Worm (Caenorhabditis elegans) whole organism, L4 larva: Measurements from ENCODE around the gene puf-11.

Experiments
- F49E8.2 ChIP-seq: sonication (generic microtip); optimal IDR thresholded peaks from 2 replicates; lab custom pipeline; 2016; ENCODE audit warnings: missing compliant biosample characterization, mild to moderate bottlenecking, missing genetic modification characterization, borderline replicate concordance
- R02D3.7 ChIP-seq: fragments of 150-350 bp; sonication (generic microtip); optimal IDR thresholded peaks from 3 replicates; lab custom pipeline; 2014; ENCODE audit warnings: missing biosample characterization, missing genetic modification characterization
- Y105C5A.15 ChIP-seq: fragments of 200-800 bp; sonication (Bioruptor generic); IDR thresholded peaks from 2 replicates; pipeline ENCODE4 v1.3.6; 2022; ENCODE audit warnings: missing genetic modification characterization, missing compliant biosample characterization
- Y48G9A.11 ChIP-seq: fragments of 200-800 bp; sonication (Bioruptor generic); IDR thresholded peaks from 2 replicates; pipeline ENCODE4 v1.3.6; 2022; ENCODE audit warnings: missing genetic modification reagents, missing genetic modification characterization, missing compliant biosample characterization
- Y75B8A.6 ChIP-seq: fragments of 200-800 bp; sonication (Bioruptor generic); IDR thresholded peaks from 2 replicates; pipeline ENCODE4 v1.3.6; 2022; ENCODE audit warnings: missing genetic modification reagents, missing genetic modification characterization, missing compliant biosample characterization
- ZK546.5 ChIP-seq, 2 experiments: sonication (generic microtip); optimal IDR thresholded peaks; 2 replicates each; lab custom pipeline; 2017; ENCODE audit warnings: missing biosample characterization in 2 of 2, missing genetic modification characterization in 2 of 2
- aha-1 ChIP-seq: fragments of 150-350 bp; peaks from one replicate; lab custom pipeline; 2014; ENCODE audit warnings: missing biosample characterization, missing genetic modification characterization
- arid-1 ChIP-seq: fragments of 200-800 bp; sonication (Bioruptor generic); conservative IDR thresholded peaks from 2 replicates; pipeline ENCODE4 v1.3.6; 2022; ENCODE audit warnings: missing genetic modification reagents, missing genetic modification characterization, missing compliant biosample characterization
- ceh-20 ChIP-seq: fragments of 200-800 bp; sonication (Bioruptor generic); IDR thresholded peaks from 2 replicates; pipeline ENCODE4 v1.3.6; 2022; ENCODE audit warnings: missing genetic modification reagents, missing genetic modification characterization, missing compliant biosample characterization
- ceh-82 ChIP-seq: sonication (generic microtip); optimal IDR thresholded peaks from 2 replicates; lab custom pipeline; 2017; ENCODE audit warnings: missing biosample characterization, missing genetic modification characterization
- daf-16 ChIP-seq, 3 experiments: sonication (generic microtip); optimal IDR thresholded peaks; 2 replicates each; lab custom pipeline; 2016 to 2017; ENCODE audit warnings: missing genetic modification characterization in 3 of 3, missing genetic modification reagents in 3 of 3, mild to moderate bottlenecking in 2 of 3, missing compliant biosample characterization in 2 of 3, missing biosample characterization in 1 of 3, moderate library complexity in 1 of 3
- daf-19 ChIP-seq: fragments of 200-800 bp; sonication (Bioruptor generic); conservative IDR thresholded peaks from 2 replicates; pipeline ENCODE4 v1.3.6; 2022; ENCODE audit warnings: missing genetic modification characterization, missing compliant biosample characterization
- daf-8 ChIP-seq: fragments of 200-800 bp; sonication (Bioruptor generic); IDR thresholded peaks from 2 replicates; pipeline ENCODE4 v1.3.6; 2022; ENCODE audit warnings: missing genetic modification characterization, missing compliant biosample characterization
- dpl-1 ChIP-seq: fragments of 150-350 bp; optimal IDR thresholded peaks from 2 replicates; lab custom pipeline; 2014; ENCODE audit warnings: missing biosample characterization, missing genetic modification reagents, missing genetic modification characterization
- dve-1 ChIP-seq: sonication (generic microtip); optimal IDR thresholded peaks from 2 replicates; lab custom pipeline; 2017; ENCODE audit warnings: antibody characterized with exemption, mild to moderate bottlenecking, missing genetic modification characterization, missing compliant biosample characterization; ENCODE audit not compliant: insufficient read depth
- egl-43 ChIP-seq: fragments of 200-800 bp; sonication (Bioruptor generic); IDR thresholded peaks from 2 replicates; pipeline ENCODE4 v1.3.6; 2022; ENCODE audit warnings: missing genetic modification reagents, missing genetic modification characterization, missing compliant biosample characterization
- gei-8 ChIP-seq: fragments of 200-800 bp; sonication (Bioruptor generic); optimal IDR thresholded peaks from 2 replicates; lab custom pipeline; 2018; ENCODE audit warnings: mild to moderate bottlenecking, missing genetic modification characterization, missing compliant biosample characterization
- lin-1 ChIP-seq: fragments of 200-800 bp; sonication (Bioruptor generic); IDR thresholded peaks from 2 replicates; pipeline ENCODE4 v1.3.6; 2022; ENCODE audit warnings: missing genetic modification reagents, missing genetic modification characterization, missing compliant biosample characterization
- lin-13 ChIP-seq: fragments of 150-350 bp; optimal IDR thresholded peaks from 2 replicates; lab custom pipeline; 2014; ENCODE audit warnings: missing biosample characterization, missing genetic modification reagents, missing genetic modification characterization
- lin-38 ChIP-seq: fragments of 200-800 bp; sonication (Bioruptor generic); IDR thresholded peaks from 2 replicates; pipeline ENCODE4 v1.3.6; 2022; ENCODE audit warnings: missing genetic modification reagents, missing genetic modification characterization, missing compliant biosample characterization
- lin-39 ChIP-seq: fragments of 150-350 bp; optimal IDR thresholded peaks from 2 replicates; lab custom pipeline; 2014; ENCODE audit warnings: missing biosample characterization, missing genetic modification reagents, missing genetic modification characterization
- lsy-2 ChIP-seq, 2 experiments: fragments of 150-350 bp in 1 of 2; sonication (generic microtip) in 1 of 2; optimal IDR thresholded peaks; 2 replicates each; lab custom pipeline; 2014 to 2017; ENCODE audit warnings: missing biosample characterization in 2 of 2, missing genetic modification characterization in 2 of 2
- madf-9 ChIP-seq: fragments of 200-800 bp; sonication (Bioruptor generic); conservative IDR thresholded peaks from 2 replicates; pipeline ENCODE4 v1.3.6; 2022; ENCODE audit warnings: missing genetic modification reagents, missing genetic modification characterization, missing compliant biosample characterization
- mdl-1 ChIP-seq, 2 experiments: fragments of 150-350 bp in 1 of 2; sonication (generic microtip) in 1 of 2; optimal IDR thresholded peaks; 2 replicates each; lab custom pipeline; 2014 to 2017; ENCODE audit warnings: missing biosample characterization in 2 of 2, missing genetic modification characterization in 2 of 2
- mxl-2 ChIP-seq: fragments of 200-800 bp; sonication (Bioruptor generic); conservative IDR thresholded peaks from 2 replicates; pipeline ENCODE4 v1.3.6; 2022; ENCODE audit warnings: missing genetic modification reagents, missing genetic modification characterization, missing compliant biosample characterization
- nhr-237 ChIP-seq: sonication (generic microtip); optimal IDR thresholded peaks from 2 replicates; lab custom pipeline; 2017; ENCODE audit warnings: missing biosample characterization, missing genetic modification characterization
- set-16 ChIP-seq: fragments of 200-800 bp; sonication (Bioruptor generic); IDR thresholded peaks from 2 replicates; pipeline ENCODE4 v1.3.6; 2022; ENCODE audit warnings: missing genetic modification reagents, missing genetic modification characterization, missing compliant biosample characterization
- snpc-1.2 ChIP-seq: fragments of 200-800 bp; sonication (Bioruptor generic); IDR thresholded peaks from 2 replicates; pipeline ENCODE4 v1.3.6; 2022; ENCODE audit warnings: missing genetic modification reagents, missing genetic modification characterization, missing compliant biosample characterization
- unc-39 ChIP-seq: sonication (generic microtip); optimal IDR thresholded peaks from 2 replicates; lab custom pipeline; 2017; ENCODE audit warnings: missing biosample characterization, missing genetic modification characterization
- zip-2 ChIP-seq: fragments of 150-350 bp; optimal IDR thresholded peaks from 2 replicates; lab custom pipeline; 2014; ENCODE audit warnings: missing biosample characterization, missing genetic modification characterization
- ztf-7 ChIP-seq: fragments of 150-350 bp; optimal IDR thresholded peaks from 2 replicates; lab custom pipeline; 2014; ENCODE audit warnings: missing biosample characterization, missing genetic modification characterization

Gene puf-11

DNA sequence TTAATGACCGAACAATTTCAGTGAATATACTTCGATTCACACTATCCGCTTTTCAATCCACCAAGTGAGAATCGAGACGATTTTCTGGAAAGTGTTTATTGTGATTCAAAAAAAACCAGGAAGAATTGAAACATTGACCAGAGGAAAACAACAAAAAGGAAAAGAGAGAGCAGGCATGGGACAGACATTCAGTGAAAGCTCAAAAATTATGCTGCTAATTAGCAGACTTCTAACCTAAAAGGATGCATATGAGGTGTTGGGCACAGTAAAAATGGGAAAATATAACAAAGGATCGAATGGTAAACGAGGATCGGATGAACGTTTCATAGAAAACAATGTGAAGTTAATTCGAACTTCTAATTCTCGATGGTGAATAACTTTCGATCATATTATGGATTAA is 3.8 kb upstream of the puf-11 start:
- TF ChIP-seq daf-8 (GFP tag; lab: Robert Waterston, UW): no peak
- no peak for TF ChIP-seq daf-16 (GFP tag; optimal IDR thresholded peaks at IDR 0.05; lab: Kevin White, UChicago)
- no peak for TF ChIP-seq daf-16 (tag; optimal IDR thresholded peaks at IDR 0.05; lab: Kevin White, UChicago)
- peak; percentile 20 for TF ChIP-seq F49E8.2 (tag; lab: Kevin White, UChicago)
- no peak for TF ChIP-seq lin-39
- no peak for TF ChIP-seq dpl-1 (GFP tag; lab: Kevin White, UChicago)
- no peak for TF ChIP-seq dve-1 (tag; lab: Kevin White, UChicago)
- no peak for TF ChIP-seq mdl-1 (tag; optimal IDR thresholded peaks at IDR 0.05; lab: Kevin White, UChicago)

- TF ChIP-seq dpl-1 (GFP tag; lab: Kevin White, UChicago): no peak
- no peak for TF ChIP-seq set-16 (GFP tag; lab: Robert Waterston, UW)
- TF ChIP-seq arid-1 (GFP tag; lab: Robert Waterston, UW): no peak
These were observed 2.3 kb upstream of the puf-11 start, which contains the start of the genes Y73B6BL.23 and htp-2 for ce11 chrIV:6419031-6419582. Gene Y73B6BL.23, minus strand, starts transcription at chrIV:6419081. Gene htp-2, plus strand, starts transcription at chrIV:6419522.

- peak; percentile 92 for TF ChIP-seq snpc-1.2 (GFP tag; lab: Robert Waterston, UW)
- TF ChIP-seq lin-38: peak; percentile 51; the same call in 1 of the 2 replicates
- TF ChIP-seq Y48G9A.11 (GFP tag; lab: Robert Waterston, UW): peak; percentile 62
These were observed 2.0 kb downstream of the puf-11 start for ce11 chrIV:6423381-6423780.

DNA sequence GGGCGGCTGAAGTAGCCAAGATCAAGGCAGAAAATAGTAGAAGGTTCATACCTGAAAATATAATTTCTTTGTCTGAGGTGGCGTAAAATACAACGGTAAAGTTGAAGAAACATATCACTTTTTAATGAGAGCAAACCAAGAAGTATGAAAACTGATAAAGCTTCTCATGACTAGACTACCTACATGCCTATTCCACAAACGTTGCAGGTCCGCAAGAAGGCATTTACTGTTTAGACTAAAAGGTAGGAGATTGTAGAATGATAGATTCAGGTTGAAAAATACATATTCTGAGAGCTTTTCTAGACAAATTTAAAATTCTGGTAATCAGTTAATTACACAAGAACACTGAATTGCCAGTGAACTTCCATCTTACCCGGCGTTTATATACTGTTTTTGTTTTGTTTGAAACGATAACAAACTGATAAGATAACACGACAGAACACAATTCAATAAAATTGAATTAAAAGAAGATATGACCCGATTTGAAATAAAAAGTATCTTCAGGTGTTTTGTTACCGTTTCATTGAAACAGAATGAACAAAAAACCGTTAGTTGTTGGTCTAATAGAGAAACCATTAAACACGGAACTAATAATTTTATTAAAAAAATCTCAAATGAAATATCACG is 4.8 kb downstream of the puf-11 start, which contains the start of gene acp-6:
Gene acp-6, minus strand, starts transcription at position 51 of the 627 bp plus-strand sequence.
- no peak for TF ChIP-seq Y105C5A.15 (GFP tag; lab: Robert Waterston, UW)
- no peak for TF ChIP-seq Y48G9A.11 (GFP tag; lab: Robert Waterston, UW)
- no peak for TF ChIP-seq ZK546.5 (tag; optimal IDR thresholded peaks at IDR 0.05; lab: Kevin White, UChicago)
- no peak for TF ChIP-seq lin-39

DNA sequence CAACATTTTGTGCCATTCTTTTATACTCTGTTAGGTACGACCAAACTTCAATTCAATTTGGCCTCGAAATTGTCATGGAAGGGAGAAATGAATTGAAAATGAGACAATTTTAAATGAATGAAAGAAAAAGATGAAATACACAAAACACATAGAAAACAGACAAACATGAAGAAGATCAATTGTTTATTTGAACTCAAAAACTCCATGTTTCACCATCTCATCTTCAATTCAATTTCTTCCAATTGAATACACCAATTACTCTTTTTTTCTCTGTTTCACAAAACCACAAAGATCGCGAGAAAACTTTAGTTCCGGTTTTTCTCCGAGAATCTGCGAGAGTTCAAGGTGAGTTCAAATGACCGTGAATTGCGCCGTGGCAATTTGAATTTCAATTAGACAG is 5.8 kb downstream of the puf-11 start:
- no peak for TF ChIP-seq nhr-237
- no peak for TF ChIP-seq daf-19 (GFP tag; lab: Robert Waterston, UW)
- TF ChIP-seq dve-1 (tag; lab: Kevin White, UChicago): no peak
- TF ChIP-seq gei-8: no peak
- TF ChIP-seq Y75B8A.6 (GFP tag; lab: Robert Waterston, UW): no peak
- no peak for TF ChIP-seq aha-1 (tag; lab: Kevin White, UChicago)
- TF ChIP-seq egl-43 (GFP tag; lab: Robert Waterston, UW): no peak
- TF ChIP-seq lin-1 (GFP tag; lab: Robert Waterston, UW): no peak
- no peak for TF ChIP-seq lin-39
- TF ChIP-seq, all 104 proteins: peak for 0

DNA sequence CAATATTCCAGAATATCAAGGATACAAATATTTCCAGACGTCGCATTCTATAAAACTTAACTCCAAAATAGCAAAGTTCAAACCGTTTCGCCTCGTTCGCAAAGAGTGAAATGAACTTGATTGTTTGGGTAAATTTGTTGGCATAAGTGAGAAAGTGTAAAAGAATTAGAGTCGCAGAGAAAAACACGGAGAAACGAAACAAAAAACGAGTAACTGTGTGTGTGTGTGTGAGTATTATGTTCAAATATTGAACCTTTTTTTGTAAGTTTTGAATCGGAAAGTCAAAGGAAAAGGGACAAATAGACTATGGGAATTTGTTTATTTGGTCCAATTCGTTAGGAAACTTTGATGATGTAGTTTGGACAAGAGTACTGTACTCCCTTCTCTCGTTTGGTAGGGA is 10.2 kb downstream of the puf-11 start, which contains the start of gene acp-7:
Gene acp-7, minus strand, starts transcription at position 101 of the 400 bp plus-strand sequence.
- TF ChIP-seq lin-13 (GFP tag; lab: Kevin White, UChicago) (no peak), ztf-7 (tag; lab: Kevin White, UChicago) (no peak), mxl-2 (GFP tag; lab: Robert Waterston, UW) (no peak), zip-2 (no peak), R02D3.7 (tag; lab: Kevin White, UChicago) (no peak), madf-9 (GFP tag; lab: Robert Waterston, UW) (no peak), lsy-2 (tag; optimal IDR thresholded peaks at IDR 0.05; lab: Kevin White, UChicago) (no peak), unc-39 (tag; lab: Kevin White, UChicago) (no peak), ceh-20 (GFP tag; lab: Robert Waterston, UW) (no peak), ceh-82 (tag; lab: Kevin White, UChicago) (no peak), egl-43 (GFP tag; lab: Robert Waterston, UW) (no peak)
